Fruit fly (Drosophila melanogaster) whole organism, prepupa: ENCODE measurements around the gene Cisd2.

Experiments
- CG11762 ChIP-seq: fragments of 200-800 bp; sonication (Bioruptor generic); optimal IDR thresholded peaks from 3 replicates; lab custom pipeline; 2016; ENCODE audit warnings: missing biosample characterization, missing genetic modification characterization; ENCODE audit not compliant: insufficient read depth
- CG3032 ChIP-seq: fragments of 200-800 bp; optimal IDR thresholded peaks from 2 replicates; lab custom pipeline; 2019; ENCODE audit warnings: missing biosample characterization, mild to moderate bottlenecking, missing genetic modification characterization, moderate library complexity
- CG31627 ChIP-seq: fragments of 200-800 bp; sonication (Bioruptor generic); optimal IDR thresholded peaks from 3 replicates; lab custom pipeline; 2016; ENCODE audit warnings: missing biosample characterization, missing genetic modification characterization
- CG7368 ChIP-seq: fragments of 200-800 bp; sonication (Bioruptor generic); optimal IDR thresholded peaks from 3 replicates; lab custom pipeline; 2016; ENCODE audit warnings: missing biosample characterization, missing genetic modification characterization
- CG8119 ChIP-seq: fragments of 200-800 bp; sonication (Bioruptor generic); IDR thresholded peaks from 3 replicates; pipeline ENCODE4 v1.3.6; 2022; ENCODE audit warnings: missing biosample characterization, missing genetic modification characterization
- CG8319 ChIP-seq: fragments of 200-800 bp; sonication (Bioruptor generic); optimal IDR thresholded peaks from 3 replicates; lab custom pipeline; 2016; ENCODE audit warnings: missing biosample characterization, missing genetic modification characterization
- Eip75B ChIP-seq: fragments of 200-800 bp; sonication (Bioruptor generic); optimal IDR thresholded peaks from 3 replicates; lab custom pipeline; 2016; ENCODE audit warnings: missing biosample characterization, missing genetic modification characterization
- Eip93F ChIP-seq: fragments of 200-800 bp; sonication (Bioruptor generic); optimal IDR thresholded peaks from 2 replicates; lab custom pipeline; 2016; ENCODE audit warnings: missing biosample characterization, mild to moderate bottlenecking, missing genetic modification characterization
- Lpt ChIP-seq: fragments of 200-800 bp; sonication (Bioruptor generic); optimal IDR thresholded peaks from 3 replicates; lab custom pipeline; 2016; ENCODE audit warnings: missing biosample characterization, missing genetic modification characterization
- Sox14 ChIP-seq: fragments of 200-800 bp; sonication (Bioruptor generic); optimal IDR thresholded peaks from 3 replicates; lab custom pipeline; 2016; ENCODE audit warnings: missing biosample characterization, missing genetic modification characterization
- Sox15 ChIP-seq: fragments of 200-800 bp; sonication (Bioruptor generic); optimal IDR thresholded peaks from 3 replicates; lab custom pipeline; 2016; ENCODE audit warnings: missing biosample characterization, missing genetic modification characterization
- achi ChIP-seq: fragments of 200-800 bp; sonication (Bioruptor generic); optimal IDR thresholded peaks from 3 replicates; lab custom pipeline; 2016; ENCODE audit warnings: missing biosample characterization, missing genetic modification characterization
- pdm3 ChIP-seq: fragments of 200-800 bp; sonication (Bioruptor generic); optimal IDR thresholded peaks from 3 replicates; lab custom pipeline; 2016; ENCODE audit warnings: missing biosample characterization, missing genetic modification characterization

- TF ChIP-seq Lpt (GFP tag; lab: Kevin White, UChicago) (peak; percentile 61), CG8119 (peak; percentile 49; the same call in 2 of the 3 replicates), Eip75B (GFP tag; lab: Kevin White, UChicago) (peak; percentile 93), achi (GFP tag; lab: Kevin White, UChicago) (no peak), CG8319 (GFP tag; lab: Kevin White, UChicago) (peak; percentile 89), CG3032 (tag; lab: Kevin White, UChicago) (peak; percentile 81), CG31627 (GFP tag; lab: Kevin White, UChicago) (peak; percentile 91), pdm3 (GFP tag; lab: Kevin White, UChicago) (peak; percentile 90), Sox14 (GFP tag; lab: Kevin White, UChicago) (peak; percentile 86), Sox15 (GFP tag; lab: Kevin White, UChicago) (peak; percentile 66), CG7368 (peak; percentile 87), Eip93F (GFP tag; lab: Kevin White, UChicago) (no peak), CG11762 (peak; percentile 88)
These were observed 3.3 kb downstream of the Cisd2 start, which contains the start of gene eEF1gamma for dm6 chr3R:29219948-29220347.
